Worm (Caenorhabditis elegans) whole organism, young adult: ENCODE measurements around the gene spr-2.

Experiments
- B0019.2 ChIP-seq: fragments of 200-800 bp; sonication (Bioruptor generic); conservative IDR thresholded peaks from 2 replicates; pipeline ENCODE4 v1.3.6; 2022; ENCODE audit warnings: missing genetic modification reagents, missing genetic modification characterization, missing compliant biosample characterization
- C06A6.2 ChIP-seq: fragments of 200-800 bp; sonication (Bioruptor generic); conservative IDR thresholded peaks from 2 replicates; pipeline ENCODE4 v1.3.6; 2022; ENCODE audit warnings: missing genetic modification characterization, missing compliant biosample characterization
- C17E4.6 ChIP-seq: fragments of 200-800 bp; sonication (Bioruptor generic); IDR thresholded peaks from 2 replicates; pipeline ENCODE4 v1.3.6; 2022; ENCODE audit warnings: missing genetic modification reagents, missing genetic modification characterization, missing compliant biosample characterization
- D2030.7 ChIP-seq: fragments of 200-800 bp; sonication (Bioruptor generic); IDR thresholded peaks from 2 replicates; pipeline ENCODE4 v1.3.6; 2022; ENCODE audit warnings: missing genetic modification reagents, missing genetic modification characterization, missing compliant biosample characterization
- F23B12.7 ChIP-seq: sonication (generic microtip); optimal IDR thresholded peaks from 2 replicates; lab custom pipeline; 2017; ENCODE audit warnings: missing genetic modification characterization, mild to moderate bottlenecking, missing compliant biosample characterization, antibody characterized with exemption, moderate library complexity; ENCODE audit not compliant: insufficient read depth
- F33H1.4 ChIP-seq: fragments of 200-800 bp; sonication (Bioruptor generic); IDR thresholded peaks from 2 replicates; pipeline ENCODE4 v1.3.6; 2022; ENCODE audit warnings: missing genetic modification reagents, missing genetic modification characterization, missing compliant biosample characterization
- F37B4.10 ChIP-seq: fragments of 200-800 bp; sonication (Bioruptor generic); IDR thresholded peaks from 2 replicates; pipeline ENCODE4 v1.3.6; 2022; ENCODE audit warnings: missing genetic modification characterization, missing compliant biosample characterization
- F49E8.2 ChIP-seq: sonication (generic microtip); optimal IDR thresholded peaks from 3 replicates; lab custom pipeline; 2017; ENCODE audit warnings: missing genetic modification characterization, mild to moderate bottlenecking, missing compliant biosample characterization, antibody characterized with exemption, moderate library complexity; ENCODE audit not compliant: insufficient read depth
- F55B11.4 ChIP-seq: sonication (generic microtip); optimal IDR thresholded peaks from 2 replicates; lab custom pipeline; 2016; ENCODE audit warnings: missing compliant biosample characterization, missing genetic modification characterization, borderline replicate concordance; ENCODE audit not compliant: insufficient read depth
- K12H6.12 ChIP-seq: fragments of 200-800 bp; sonication (Bioruptor generic); optimal IDR thresholded peaks from 2 replicates; lab custom pipeline; 2018; ENCODE audit warnings: mild to moderate bottlenecking, missing genetic modification characterization, missing compliant biosample characterization
- Y67H2A.10 ChIP-seq: fragments of 200-800 bp; sonication (Bioruptor generic); conservative IDR thresholded peaks from 2 replicates; pipeline ENCODE4 v1.3.6; 2022; ENCODE audit warnings: missing genetic modification reagents, missing genetic modification characterization, missing compliant biosample characterization
- Y95B8A.8 ChIP-seq: fragments of 200-800 bp; sonication (Bioruptor generic); IDR thresholded peaks from 2 replicates; pipeline ENCODE4 v1.3.6; 2022; ENCODE audit warnings: missing genetic modification reagents, missing genetic modification characterization, missing compliant biosample characterization
- akir-1 ChIP-seq: fragments of 200-800 bp; sonication (Bioruptor generic); optimal IDR thresholded peaks from 2 replicates; lab custom pipeline; 2018; ENCODE audit warnings: mild to moderate bottlenecking, missing genetic modification characterization, moderate library complexity, missing compliant biosample characterization
- aptf-3 ChIP-seq: fragments of 200-800 bp; sonication (Bioruptor generic); IDR thresholded peaks from 2 replicates; pipeline ENCODE4 v1.3.6; 2022; ENCODE audit warnings: missing genetic modification characterization, missing compliant biosample characterization
- attf-3 ChIP-seq: fragments of 200-800 bp; sonication (Bioruptor generic); conservative IDR thresholded peaks from 2 replicates; pipeline ENCODE4 v1.3.6; 2022; ENCODE audit warnings: missing genetic modification reagents, missing genetic modification characterization, missing compliant biosample characterization
- attf-5 ChIP-seq: fragments of 200-800 bp; sonication (Bioruptor generic); optimal IDR thresholded peaks from 2 replicates; lab custom pipeline; 2018; ENCODE audit warnings: mild to moderate bottlenecking, missing genetic modification characterization, missing compliant biosample characterization
- ceh-100 ChIP-seq: fragments of 200-800 bp; sonication (Bioruptor generic); IDR thresholded peaks from 2 replicates; pipeline ENCODE4 v1.3.6; 2022; ENCODE audit warnings: missing genetic modification reagents, missing genetic modification characterization, missing compliant biosample characterization
- ceh-27 ChIP-seq: fragments of 200-800 bp; sonication (Bioruptor generic); optimal IDR thresholded peaks from 2 replicates; lab custom pipeline; 2018; ENCODE audit warnings: mild to moderate bottlenecking, missing genetic modification characterization, moderate library complexity, missing compliant biosample characterization
- dox-1 ChIP-seq: fragments of 200-800 bp; sonication (Bioruptor generic); IDR thresholded peaks from 2 replicates; pipeline ENCODE4 v1.3.6; 2022; ENCODE audit warnings: missing genetic modification reagents, missing genetic modification characterization, missing compliant biosample characterization
- dpl-1 ChIP-seq: fragments of 150-350 bp; optimal IDR thresholded peaks from 2 replicates; lab custom pipeline; 2014; ENCODE audit warnings: missing biosample characterization, missing genetic modification reagents, missing genetic modification characterization
- efl-1 ChIP-seq: fragments of 150-350 bp; optimal IDR thresholded peaks from 2 replicates; lab custom pipeline; 2014; ENCODE audit warnings: missing biosample characterization, missing genetic modification reagents, missing genetic modification characterization
- egl-44 ChIP-seq: fragments of 200-800 bp; sonication (Bioruptor generic); IDR thresholded peaks from 2 replicates; pipeline ENCODE4 v1.3.6; 2022; ENCODE audit warnings: missing genetic modification reagents, missing genetic modification characterization, missing compliant biosample characterization
- hsf-1 ChIP-seq: fragments of 200-800 bp; sonication (Bioruptor generic); IDR thresholded peaks from 2 replicates; pipeline ENCODE4 v1.3.6; 2022; ENCODE audit warnings: missing genetic modification reagents, missing genetic modification characterization, missing compliant biosample characterization
- lin-35 ChIP-seq, 3 experiments: fragments of 150-350 bp in 2 of 3; sonication (generic microtip) in 1 of 3; optimal IDR thresholded peaks; 2 replicates each; lab custom pipeline; 2014 to 2018; ENCODE audit warnings: missing biosample characterization in 3 of 3, missing genetic modification characterization in 3 of 3, missing genetic modification reagents in 3 of 3
- lir-1 ChIP-seq: fragments of 200-800 bp; sonication (Bioruptor generic); conservative IDR thresholded peaks from 2 replicates; pipeline ENCODE4 v1.3.6; 2022; ENCODE audit warnings: missing genetic modification reagents, missing genetic modification characterization, missing compliant biosample characterization
- lsl-1 ChIP-seq: fragments of 200-800 bp; sonication (Bioruptor generic); optimal IDR thresholded peaks from 2 replicates; lab custom pipeline; 2018; ENCODE audit warnings: mild to moderate bottlenecking, missing genetic modification characterization, moderate library complexity, missing compliant biosample characterization
- lsy-27 ChIP-seq: sonication (generic microtip); optimal IDR thresholded peaks from 2 replicates; lab custom pipeline; 2017; ENCODE audit warnings: missing genetic modification characterization, mild to moderate bottlenecking, missing compliant biosample characterization, antibody characterized with exemption, missing genotype, borderline replicate concordance; ENCODE audit not compliant: insufficient read depth
- madf-3 ChIP-seq: fragments of 200-800 bp; sonication (Bioruptor generic); IDR thresholded peaks from 2 replicates; pipeline ENCODE4 v1.3.6; 2022; ENCODE audit warnings: missing genetic modification reagents, missing genetic modification characterization, missing compliant biosample characterization
- madf-6 ChIP-seq: fragments of 200-800 bp; sonication (Bioruptor generic); IDR thresholded peaks from 2 replicates; pipeline ENCODE4 v1.3.6; 2022; ENCODE audit warnings: missing genetic modification reagents, missing genetic modification characterization, missing compliant biosample characterization
- madf-8 ChIP-seq: fragments of 200-800 bp; sonication (Bioruptor generic); conservative IDR thresholded peaks from 2 replicates; pipeline ENCODE4 v1.3.6; 2022; ENCODE audit warnings: missing genetic modification reagents, missing genetic modification characterization, missing compliant biosample characterization
- mes-4 ChIP-seq: sonication (generic microtip); optimal IDR thresholded peaks from 2 replicates; lab custom pipeline; 2016; ENCODE audit warnings: missing genotype, missing genetic modification characterization, missing compliant biosample characterization
- nfya-2 ChIP-seq: fragments of 200-800 bp; sonication (Bioruptor generic); IDR thresholded peaks from 2 replicates; pipeline ENCODE4 v1.3.6; 2022; ENCODE audit warnings: missing genetic modification reagents, missing genetic modification characterization, missing compliant biosample characterization
- nfyb-1 ChIP-seq: fragments of 200-800 bp; sonication (Bioruptor generic); IDR thresholded peaks from 2 replicates; pipeline ENCODE4 v1.3.6; 2022; ENCODE audit warnings: missing genetic modification reagents, missing genetic modification characterization, missing compliant biosample characterization
- rcor-1 ChIP-seq: fragments of 200-800 bp; sonication (Bioruptor generic); IDR thresholded peaks from 2 replicates; pipeline ENCODE4 v1.3.6; 2022; ENCODE audit warnings: missing genetic modification reagents, missing genetic modification characterization, missing compliant biosample characterization
- snpc-1.1 ChIP-seq: sonication (generic microtip); optimal IDR thresholded peaks from 2 replicates; lab custom pipeline; 2017; ENCODE audit warnings: missing genetic modification characterization, mild to moderate bottlenecking, missing compliant biosample characterization, antibody characterized with exemption, moderate library complexity, missing genotype, missing genetic modification reagents; ENCODE audit not compliant: insufficient read depth
- snpc-3.4 ChIP-seq: sonication (generic microtip); optimal IDR thresholded peaks from 2 replicates; lab custom pipeline; 2017; ENCODE audit warnings: missing genetic modification characterization, mild to moderate bottlenecking, missing compliant biosample characterization, antibody characterized with exemption, moderate library complexity, missing genotype, missing genetic modification reagents
- snpc-4 ChIP-seq, 5 experiments: fragments of 150-350 bp in 1 of 5; sonication (generic microtip) in 4 of 5; optimal IDR thresholded peaks; 2 replicates each; lab custom pipeline; 2014 to 2018; ENCODE audit warnings: missing genetic modification characterization in 5 of 5, missing biosample characterization in 3 of 5, antibody characterized with exemption in 2 of 5, mild to moderate bottlenecking in 2 of 5, missing compliant biosample characterization in 2 of 5, missing genotype in 2 of 5, moderate library complexity in 2 of 5, missing genetic modification reagents in 1 of 5
- tlf-1 ChIP-seq: fragments of 200-800 bp; sonication (Bioruptor generic); optimal IDR thresholded peaks from 2 replicates; lab custom pipeline; 2018; ENCODE audit warnings: mild to moderate bottlenecking, missing genetic modification characterization, missing compliant biosample characterization
- unc-130 ChIP-seq: sonication (generic microtip); optimal IDR thresholded peaks from 2 replicates; lab custom pipeline; 2016; ENCODE audit warnings: missing genetic modification reagents, missing genetic modification characterization, missing compliant biosample characterization
- unc-62 ChIP-seq: fragments of 150-350 bp; optimal IDR thresholded peaks from 2 replicates; lab custom pipeline; 2014; ENCODE audit warnings: missing biosample characterization, missing genetic modification reagents, missing genetic modification characterization
- xnd-1 ChIP-seq: sonication (generic microtip); optimal IDR thresholded peaks from 2 replicates; lab custom pipeline; 2016; ENCODE audit warnings: missing genotype, missing genetic modification reagents, missing genetic modification characterization, missing compliant biosample characterization
- ztf-18 ChIP-seq: sonication (generic microtip); optimal IDR thresholded peaks from 2 replicates; lab custom pipeline; 2016; ENCODE audit warnings: missing genotype, mild to moderate bottlenecking, missing genetic modification characterization, missing compliant biosample characterization
- ztf-22 ChIP-seq: fragments of 200-800 bp; sonication (Bioruptor generic); optimal IDR thresholded peaks from 2 replicates; lab custom pipeline; 2018; ENCODE audit warnings: mild to moderate bottlenecking, missing genetic modification characterization, moderate library complexity, missing compliant biosample characterization
- ztf-6 ChIP-seq: fragments of 200-800 bp; sonication (Bioruptor generic); IDR thresholded peaks from 2 replicates; pipeline ENCODE4 v1.3.6; 2022; ENCODE audit warnings: missing genetic modification reagents, missing genetic modification characterization, missing compliant biosample characterization

The spr-2 gene

DNA sequence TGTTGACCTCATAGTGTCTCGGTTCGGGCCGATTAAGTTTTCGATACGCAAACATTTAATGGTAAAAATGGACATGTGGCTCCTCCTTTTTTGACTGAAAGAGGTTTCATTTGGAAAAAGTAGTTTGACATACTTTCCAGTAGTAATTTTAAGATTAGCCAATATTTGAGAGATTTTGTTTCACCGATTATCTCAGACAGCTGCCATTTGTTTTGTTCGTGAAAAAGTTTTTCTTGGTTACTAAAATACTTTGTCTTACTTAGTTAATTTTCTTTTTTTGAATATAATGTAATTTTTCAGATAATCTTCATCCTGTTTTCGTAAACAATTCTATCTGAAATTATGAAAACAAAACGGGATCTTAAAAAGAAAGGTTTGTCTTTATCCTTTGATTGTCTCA lies 5.0 kb upstream of the spr-2 start, which contains the start of gene C09G9.5:
Gene C09G9.5 (plus strand): TSS at position 301 of the 400 bp plus-strand sequence.
- TF ChIP-seq F37B4.10 (GFP tag; lab: Robert Waterston, UW) (no peak), attf-5 (GFP tag; lab: Kevin White, UChicago) (no peak), unc-62 (no peak), K12H6.12 (tag; lab: Kevin White, UChicago) (no peak), hsf-1 (no peak), akir-1 (no peak), F23B12.7 (tag; lab: Kevin White, UChicago) (no peak), Y67H2A.10 (GFP tag; lab: Robert Waterston, UW) (no peak), tlf-1 (no peak), madf-3 (GFP tag; lab: Robert Waterston, UW) (no peak), nfya-2 (GFP tag; lab: Robert Waterston, UW) (no peak), F55B11.4 (no peak), ceh-27 (GFP tag; lab: Kevin White, UChicago) (no peak), ztf-22 (GFP tag; lab: Kevin White, UChicago) (no peak), aptf-3 (GFP tag; lab: Robert Waterston, UW) (no peak), lir-1 (GFP tag; lab: Robert Waterston, UW) (no peak), snpc-3.4 (no peak), D2030.7 (GFP tag; lab: Robert Waterston, UW) (no peak), egl-44 (GFP tag; lab: Robert Waterston, UW) (no peak), mes-4 (no peak)

DNA sequence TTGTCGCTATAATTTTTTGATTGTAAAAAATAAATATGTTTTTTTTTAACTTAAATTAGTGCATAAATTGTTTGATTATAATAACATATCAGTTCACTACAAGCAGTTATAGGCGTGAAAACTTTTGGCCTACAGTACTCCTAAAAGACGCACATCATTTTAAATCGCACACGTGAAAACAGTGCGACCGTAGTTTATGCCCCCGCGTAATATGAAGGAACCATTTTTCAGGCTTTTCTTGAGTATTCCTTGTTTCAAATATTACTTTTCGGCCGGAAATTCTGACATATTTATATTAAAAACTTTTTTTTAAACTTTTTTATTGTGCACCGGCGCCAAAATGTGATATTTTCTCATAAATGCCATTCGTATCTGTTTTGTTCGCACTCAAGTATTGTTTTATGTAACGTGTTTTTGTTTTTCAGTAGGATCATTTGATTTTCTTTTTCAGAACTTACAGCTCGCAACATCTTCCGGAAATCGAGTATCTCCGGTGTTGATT lies 2.7 kb upstream of the spr-2 start, which contains the start of gene oma-1:
Gene oma-1 (plus strand): TSS at position 452 of the 502 bp plus-strand sequence.
- TF ChIP-seq ceh-100 (GFP tag; lab: Robert Waterston, UW) (0 out of 2 replicates have a peak, but pooled peaks have one; percentile 13), xnd-1 (tag; lab: Kevin White, UChicago) (peak; percentile 95), unc-130 (GFP tag; lab: Kevin White, UChicago) (peak; percentile 44), rcor-1 (GFP tag; lab: Robert Waterston, UW) (peak; percentile 65; the same call in 1 of the 2 replicates), lsl-1 (GFP tag; lab: Kevin White, UChicago) (peak; percentile 99), ceh-27 (GFP tag; lab: Kevin White, UChicago) (no peak), F49E8.2 (tag; lab: Kevin White, UChicago) (peak; percentile 88), tlf-1 (peak; percentile 78), ztf-18 (tag; lab: Kevin White, UChicago) (peak; percentile 49), snpc-3.4 (peak; percentile 82), lin-35 (GFP tag; optimal IDR thresholded peaks at IDR 0.05; lab: Kevin White, UChicago) (peak in 1 of 3 experiments; percentile 64), dox-1 (GFP tag; lab: Robert Waterston, UW) (no peak), K12H6.12 (tag; lab: Kevin White, UChicago) (no peak), F33H1.4 (GFP tag; lab: Robert Waterston, UW) (peak; percentile 95), aptf-3 (GFP tag; lab: Robert Waterston, UW) (no peak), C17E4.6 (0 out of 2 replicates have a peak, but pooled peaks have one; percentile 14), snpc-4 (GFP tag; optimal IDR thresholded peaks at IDR 0.05; lab: Kevin White, UChicago) (no peak), snpc-4 (tag; optimal IDR thresholded peaks at IDR 0.05; lab: Kevin White, UChicago) (peak in 2 of 4 experiments; percentile 10 to 36), D2030.7 (GFP tag; lab: Robert Waterston, UW) (peak; percentile 88), attf-3 (GFP tag; lab: Robert Waterston, UW) (peak; percentile 56; the same call in 1 of the 2 replicates), C06A6.2 (GFP tag; lab: Robert Waterston, UW) (no peak), attf-5 (GFP tag; lab: Kevin White, UChicago) (no peak), madf-6 (peak; percentile 99), madf-8 (GFP tag; lab: Robert Waterston, UW) (peak; percentile 98), Y95B8A.8 (GFP tag; lab: Robert Waterston, UW) (0 out of 2 replicates have a peak, but pooled peaks have one; percentile 41), ztf-6 (no peak), B0019.2 (GFP tag; lab: Robert Waterston, UW) (peak; percentile 36; the same call in 1 of the 2 replicates), lsy-27 (tag; lab: Kevin White, UChicago) (no peak), snpc-1.1 (tag; lab: Kevin White, UChicago) (no peak), efl-1 (GFP tag; lab: Kevin White, UChicago) (peak; percentile 95), nfyb-1 (GFP tag; lab: Robert Waterston, UW) (no peak), dpl-1 (GFP tag; lab: Kevin White, UChicago) (peak; percentile 83)
